Worm (Caenorhabditis elegans) whole organism, dauer: ENCODE data around the gene F02E11.2.

Experiments
- unc-62 ChIP-seq: sonication (generic microtip); optimal IDR thresholded peaks from 2 replicates; lab custom pipeline; 2017; ENCODE audit warnings: missing biosample characterization, missing genetic modification reagents, missing genetic modification characterization

Gene F02E11.2

DNA sequence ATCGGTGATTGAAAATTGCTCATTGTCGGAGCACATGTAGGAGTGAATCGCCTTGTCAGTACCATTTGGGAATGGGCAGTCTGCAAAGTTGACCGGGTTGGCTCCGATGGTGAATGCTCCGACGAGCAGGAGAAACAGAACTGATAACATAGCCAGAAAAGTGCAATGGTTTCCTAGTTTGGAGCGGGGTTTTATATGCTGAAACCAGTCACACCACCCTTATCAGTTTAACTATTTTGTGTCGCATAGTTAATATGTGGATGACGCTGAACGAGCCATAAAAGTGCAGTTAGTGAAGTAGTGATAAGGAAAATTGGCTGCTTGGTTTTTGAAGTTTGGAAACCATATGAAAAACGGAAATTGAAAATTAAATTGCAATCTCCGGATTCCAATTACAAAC lies 16.8 kb upstream of the F02E11.2 start, which contains the start of gene C17F4.7:
TSS of gene C17F4.7 (minus strand) at position 180 of the 400 bp plus-strand sequence.
- TF ChIP-seq unc-62 (GFP tag; lab: Kevin White, UChicago), result no peak

DNA sequence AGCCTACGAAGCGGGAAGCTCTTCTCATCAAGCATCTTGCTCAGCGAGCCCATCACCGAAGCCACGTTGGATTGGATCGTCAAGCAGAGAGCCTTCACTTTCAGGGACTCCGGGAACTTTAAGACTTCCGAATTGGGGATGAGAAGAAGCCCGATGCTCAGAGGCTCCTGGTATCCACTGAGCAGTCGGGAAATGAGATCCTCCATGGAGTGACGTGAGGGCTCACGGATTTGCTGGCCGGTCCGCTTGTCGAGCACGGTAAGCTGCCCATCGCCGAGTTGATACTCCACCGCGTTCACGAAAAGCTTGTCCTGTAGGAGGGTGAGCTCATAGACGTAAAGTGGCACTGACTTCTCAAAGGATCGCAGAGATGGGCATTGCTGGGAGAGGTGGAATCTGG lies 15.0 kb upstream of the F02E11.2 start:
- no peak for TF ChIP-seq unc-62 (GFP tag; lab: Kevin White, UChicago)

DNA sequence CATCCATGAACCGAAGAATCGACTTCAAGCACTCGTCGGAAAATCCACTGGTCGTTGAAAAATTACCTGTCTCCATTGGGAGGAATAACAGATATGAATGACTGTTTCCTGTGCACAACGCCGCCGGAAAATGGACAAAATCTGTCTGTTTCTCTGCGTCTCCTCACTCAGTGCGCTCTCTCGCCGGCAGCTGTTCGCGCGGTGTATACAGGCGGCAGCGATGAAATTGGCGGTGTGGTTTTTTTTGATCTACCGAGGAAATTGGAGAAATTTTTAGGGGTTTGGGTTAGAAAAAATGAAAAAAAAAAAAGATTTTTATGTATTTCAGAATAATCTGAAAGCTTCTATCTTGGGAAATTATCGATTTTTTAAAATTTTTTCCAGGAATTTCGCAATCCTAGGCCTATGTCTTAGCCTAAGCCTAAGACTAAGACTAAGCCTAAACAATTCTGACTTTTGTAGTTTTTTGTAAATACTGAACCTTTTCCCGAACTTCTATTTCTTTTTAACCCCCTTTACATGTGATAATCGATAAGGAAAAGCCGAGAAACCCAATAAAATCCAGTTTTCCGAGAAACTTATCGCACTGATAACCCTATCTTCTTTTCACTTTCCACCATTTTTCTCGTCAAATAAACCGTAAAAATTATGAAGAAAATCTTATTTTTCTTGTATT lies 14.4 kb upstream of the F02E11.2 start, which contains the start of the genes fbxc-50 and C17F4.2:
TSS of gene fbxc-50 (minus strand) at position 81 of the 676 bp plus-strand sequence.
TSS of gene C17F4.2 (plus strand) at position 626 of the 676 bp plus-strand sequence.
- no peak for TF ChIP-seq unc-62 (GFP tag; lab: Kevin White, UChicago)

DNA sequence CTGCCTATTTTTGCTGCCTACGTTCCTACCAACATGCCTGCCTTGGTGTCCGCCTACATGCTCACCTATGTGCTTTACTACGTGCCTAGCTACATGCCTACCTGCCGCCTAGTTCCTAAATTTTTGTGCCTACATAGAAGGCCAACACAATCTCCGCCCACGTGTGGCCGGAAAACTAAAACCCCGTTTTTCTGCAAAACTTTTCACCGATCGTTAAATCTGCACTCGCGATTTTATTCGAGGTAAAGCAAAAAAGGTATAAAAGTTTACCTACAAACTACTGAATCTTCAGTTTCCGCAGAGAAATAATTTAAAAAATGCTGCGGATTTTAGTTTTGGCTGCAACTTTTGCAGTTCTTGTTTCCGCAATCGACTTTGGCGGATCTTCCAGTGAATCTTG lies 13.2 kb upstream of the F02E11.2 start, which contains the start of gene clec-124:
TSS of gene clec-124 (plus strand) at position 301 of the 400 bp plus-strand sequence.
- no peak for TF ChIP-seq unc-62 (GFP tag; lab: Kevin White, UChicago)

DNA sequence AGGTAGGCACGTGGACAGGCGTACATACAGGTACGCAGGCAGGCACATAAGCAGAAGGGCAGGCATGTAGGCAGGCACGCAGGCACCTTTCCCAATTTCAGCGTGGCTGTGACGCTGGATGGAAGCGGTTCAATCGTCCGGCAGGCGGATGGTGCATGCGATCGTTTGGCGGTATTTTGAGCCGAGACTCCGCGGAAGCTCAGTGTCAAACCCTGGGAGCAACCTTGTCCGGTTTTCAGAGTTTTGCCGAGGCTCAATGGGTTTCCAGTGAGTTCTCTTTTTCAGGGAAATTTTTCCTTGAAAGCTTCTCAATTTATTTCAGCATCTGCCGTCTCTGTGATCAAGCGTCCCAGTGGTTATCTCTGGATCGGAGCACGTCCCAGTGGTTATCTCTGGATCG lies 12.4 kb upstream of the F02E11.2 start:
- TF ChIP-seq unc-62 (GFP tag; lab: Kevin White, UChicago), result no peak

DNA sequence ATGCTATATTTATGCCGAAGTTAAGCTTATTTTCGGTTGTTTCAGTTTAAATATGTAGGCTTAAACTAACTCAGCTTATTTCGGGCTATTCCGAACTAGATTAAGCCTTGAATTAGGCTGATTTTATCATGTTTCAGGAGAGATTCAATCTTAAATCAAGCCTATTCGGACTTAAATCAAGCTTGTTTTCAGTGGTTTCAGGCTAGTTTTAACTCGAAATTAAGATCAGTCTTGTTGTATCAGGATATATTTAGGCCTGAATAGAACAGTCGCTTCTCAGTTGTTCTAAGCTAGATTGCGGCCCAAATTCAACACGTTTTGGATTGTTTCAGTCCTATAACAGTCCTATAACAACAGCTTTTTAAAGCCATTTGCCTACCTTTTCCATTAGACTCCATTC lies 10.8 kb upstream of the F02E11.2 start:
- no peak for TF ChIP-seq unc-62 (GFP tag; lab: Kevin White, UChicago)

DNA sequence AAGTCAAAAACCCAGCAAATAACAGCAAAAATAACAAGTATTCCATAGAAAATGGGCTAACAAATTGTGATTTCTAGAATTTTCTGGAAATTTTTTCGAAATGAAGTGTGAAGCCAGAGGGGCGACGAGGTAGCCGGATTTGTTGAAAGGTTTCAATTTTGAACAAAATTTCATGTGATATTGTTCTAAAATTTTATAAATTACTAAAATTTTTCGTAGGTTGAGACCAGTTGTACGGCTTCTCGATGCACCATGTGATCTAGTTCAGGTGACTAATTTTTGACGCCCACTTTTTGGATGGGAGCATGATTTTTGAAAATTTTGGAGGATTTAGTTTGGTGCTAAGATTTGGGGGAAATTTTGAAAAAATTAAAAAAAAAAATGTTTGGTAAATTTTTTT lies 3.4 kb upstream of the F02E11.2 start, which contains the start of gene gcy-19:
TSS of gene gcy-19 (minus strand) at position 101 of the 400 bp plus-strand sequence.
- no peak for TF ChIP-seq unc-62 (GFP tag; lab: Kevin White, UChicago)

DNA sequence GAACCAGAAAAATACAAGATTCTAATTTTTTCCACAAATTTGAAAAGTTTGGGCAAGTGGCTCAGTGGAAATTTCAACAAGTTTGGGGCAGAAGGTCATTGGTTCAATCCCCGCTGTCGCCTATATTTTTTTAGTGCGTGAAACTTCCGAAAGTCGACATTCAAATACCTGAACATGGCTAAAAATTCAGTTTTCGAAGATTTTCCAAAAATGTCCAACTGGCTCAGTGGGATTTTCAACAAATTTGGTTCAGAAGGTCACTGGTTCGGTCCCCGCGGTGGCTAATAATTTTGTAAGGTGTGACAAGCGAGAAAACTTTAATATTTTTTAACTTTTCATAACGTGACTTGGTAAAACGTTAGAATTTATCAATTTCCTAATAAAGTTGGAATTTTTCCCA lies 2.1 kb downstream of the F02E11.2 start:
- no peak for TF ChIP-seq unc-62 (GFP tag; lab: Kevin White, UChicago)

DNA sequence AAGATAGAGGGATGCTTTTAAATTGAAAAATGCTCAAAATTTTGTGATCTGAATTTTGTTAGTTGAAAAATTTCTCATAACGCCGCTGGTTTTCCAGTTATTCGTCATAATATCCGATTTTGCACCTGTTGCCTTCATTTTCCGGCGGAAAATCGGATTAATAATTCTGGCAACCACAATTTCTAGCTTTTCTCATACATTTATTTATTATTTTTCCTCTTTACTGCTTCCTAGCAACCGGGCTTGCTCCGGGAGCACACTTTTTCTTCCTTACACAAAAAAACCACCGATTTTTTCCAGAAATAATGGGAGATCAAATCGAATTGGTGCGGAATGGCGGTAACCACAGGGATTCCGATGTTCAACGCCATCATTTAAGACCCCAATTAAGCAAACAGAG lies 4.8 kb downstream of the F02E11.2 start, which contains the start of gene F02E11.7:
TSS of gene F02E11.7 (plus strand) at position 301 of the 400 bp plus-strand sequence.
- no peak for TF ChIP-seq unc-62 (GFP tag; lab: Kevin White, UChicago)

DNA sequence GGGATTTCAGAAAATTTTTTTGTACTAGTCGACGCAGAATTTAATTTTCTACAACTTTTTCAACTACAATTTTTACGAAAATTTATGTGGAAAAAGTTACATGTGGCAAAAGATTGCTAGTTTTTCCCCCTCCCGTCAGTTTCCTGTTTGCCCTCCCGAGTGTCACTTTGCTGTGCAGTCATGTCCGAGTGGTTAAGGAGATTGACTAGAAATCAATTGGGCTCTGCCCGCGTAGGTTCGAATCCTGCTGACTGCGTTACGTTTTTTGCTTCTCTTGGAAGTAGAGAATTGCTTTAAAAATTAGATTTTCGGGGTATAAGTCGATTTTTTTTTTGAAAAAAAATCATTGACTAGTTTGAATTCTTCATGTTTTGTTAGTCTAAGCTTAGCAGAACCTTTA lies 5.2 kb downstream of the F02E11.2 start:
- no peak for TF ChIP-seq unc-62 (GFP tag; lab: Kevin White, UChicago)

DNA sequence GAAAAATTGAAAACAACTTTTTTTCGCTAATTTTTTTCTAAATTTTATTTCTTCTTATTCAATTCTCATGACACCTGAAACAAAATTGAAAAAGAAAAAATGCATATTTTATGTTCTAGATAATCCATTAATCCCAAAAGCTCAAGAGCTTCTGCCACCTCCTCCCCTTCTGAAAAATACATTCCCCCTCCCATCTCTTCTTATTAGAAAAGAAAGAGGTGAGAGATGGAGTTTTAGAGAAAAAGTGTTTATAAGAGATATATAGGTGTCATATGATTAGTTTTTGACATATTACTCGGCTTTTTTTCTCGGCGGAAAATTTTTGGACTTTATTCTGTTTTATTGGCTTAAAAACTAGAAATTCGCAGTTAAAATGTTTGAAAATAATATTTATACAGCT lies 8.0 kb downstream of the F02E11.2 start:
- TF ChIP-seq unc-62 (GFP tag; lab: Kevin White, UChicago), result no peak

DNA sequence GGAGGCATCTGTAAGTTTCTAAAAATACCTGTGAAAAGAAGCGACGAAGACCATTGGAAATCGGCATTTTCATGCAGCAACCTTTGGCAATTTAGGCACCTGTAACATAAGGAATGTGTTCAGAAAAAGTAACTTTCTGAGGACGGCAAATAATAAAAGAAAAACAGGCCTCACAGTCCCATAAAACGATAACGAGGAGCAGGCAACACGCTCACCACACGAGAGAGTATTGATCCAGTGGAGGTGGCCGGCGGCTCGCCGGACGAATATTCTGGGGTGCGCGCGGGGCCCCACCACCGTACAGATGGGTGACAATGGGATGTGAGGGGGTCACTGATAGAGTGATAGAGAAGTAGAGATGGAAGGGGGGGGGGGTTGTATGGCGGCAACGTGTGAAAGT lies 12.3 kb downstream of the F02E11.2 start, which contains the start of gene F02E11.3:
TSS of gene F02E11.3 (minus strand) at position 101 of the 400 bp plus-strand sequence.
- TF ChIP-seq unc-62 (GFP tag; lab: Kevin White, UChicago), result no peak

DNA sequence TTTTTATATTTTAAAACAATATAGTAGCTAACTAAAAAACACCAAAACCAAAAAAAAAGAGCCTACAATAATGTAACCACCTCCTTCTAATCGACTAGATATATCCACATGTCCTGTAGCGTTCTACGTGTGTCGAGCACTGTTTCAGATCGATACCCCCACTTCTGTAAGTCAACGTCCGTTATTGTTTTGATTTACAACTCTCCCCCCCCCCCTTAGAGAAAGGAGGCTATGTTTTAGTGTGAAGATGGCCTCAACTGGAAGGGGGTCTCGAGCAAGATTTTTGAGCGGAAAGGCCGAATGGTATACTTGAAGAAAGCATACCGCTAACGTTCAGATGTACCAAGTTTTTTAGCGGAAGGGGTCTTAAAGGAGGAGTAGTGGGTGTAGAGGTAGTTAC lies 15.1 kb downstream of the F02E11.2 start, which contains the start of gene F02E11.4:
TSS of gene F02E11.4 (minus strand) at position 101 of the 400 bp plus-strand sequence.
- no peak for TF ChIP-seq unc-62 (GFP tag; lab: Kevin White, UChicago)

DNA sequence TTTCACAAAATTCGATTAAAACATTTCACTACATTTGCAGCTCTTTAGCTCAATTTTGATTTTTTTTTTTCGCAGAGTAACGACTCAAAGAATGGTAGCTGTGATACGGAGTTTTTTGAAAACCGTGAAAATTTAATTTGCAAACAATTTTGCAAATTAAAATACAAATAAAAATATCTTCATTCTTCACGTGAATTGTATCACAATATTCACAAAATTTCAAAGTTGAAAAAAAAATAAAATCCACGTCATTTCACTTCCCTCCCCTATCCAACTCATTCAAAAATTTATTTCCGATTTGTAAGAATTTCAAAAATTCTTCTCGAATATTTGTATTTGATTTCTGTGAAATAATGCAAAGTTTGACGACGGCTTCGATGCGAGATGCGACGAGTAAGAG lies 16.0 kb downstream of the F02E11.2 start, which contains the start of gene wht-4:
TSS of gene wht-4 (plus strand) at position 301 of the 400 bp plus-strand sequence.
- no peak for TF ChIP-seq unc-62 (GFP tag; lab: Kevin White, UChicago)

DNA sequence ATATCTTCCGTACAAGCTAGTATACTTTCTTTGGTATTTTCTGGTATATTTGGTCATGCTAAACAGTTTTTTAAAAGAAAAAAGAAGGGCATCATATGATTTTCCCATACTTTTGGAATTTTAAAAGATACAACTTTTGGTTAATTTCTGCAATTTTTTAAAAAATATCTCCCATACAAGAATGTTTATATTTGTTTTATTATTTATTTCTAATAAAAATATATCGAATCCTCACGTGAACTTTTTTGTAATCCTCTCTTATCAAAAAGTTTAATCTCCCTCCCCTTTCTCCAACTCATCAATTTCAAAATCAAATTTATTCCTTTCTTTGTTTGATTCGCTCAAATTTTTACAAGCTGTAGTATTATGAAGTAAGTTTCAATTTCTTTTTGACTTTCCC lies 19.7 kb downstream of the F02E11.2 start, which contains the start of gene nep-13:
TSS of gene nep-13 (plus strand) at position 301 of the 400 bp plus-strand sequence.
- TF ChIP-seq unc-62 (GFP tag; lab: Kevin White, UChicago), result no peak

DNA sequence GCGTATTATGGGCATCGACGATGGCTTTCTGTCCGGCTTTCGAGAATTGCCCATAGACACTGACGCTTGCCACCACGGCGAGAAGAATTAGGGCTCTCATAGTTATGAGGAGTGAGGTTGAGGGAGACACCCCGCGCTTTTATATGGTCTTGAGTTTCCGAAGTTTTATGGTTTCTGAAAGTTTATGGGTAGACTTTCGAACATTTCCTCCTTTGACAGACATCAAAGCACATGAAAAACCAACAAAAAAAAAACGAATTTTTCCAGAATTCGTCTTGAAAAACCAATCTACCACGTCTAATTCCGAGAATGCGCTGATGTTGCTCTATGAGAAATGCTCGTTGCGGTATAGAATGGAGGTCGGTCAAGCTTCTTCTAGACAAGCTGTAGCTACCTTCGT lies 22.0 kb downstream of the F02E11.2 start, which contains the start of gene scl-15:
TSS of gene scl-15 (minus strand) at position 101 of the 400 bp plus-strand sequence.
- no peak for TF ChIP-seq unc-62 (GFP tag; lab: Kevin White, UChicago)
